Worm (Caenorhabditis elegans): ENCODE data around the gene ostf-4.

ostf-4 gene

DNA sequence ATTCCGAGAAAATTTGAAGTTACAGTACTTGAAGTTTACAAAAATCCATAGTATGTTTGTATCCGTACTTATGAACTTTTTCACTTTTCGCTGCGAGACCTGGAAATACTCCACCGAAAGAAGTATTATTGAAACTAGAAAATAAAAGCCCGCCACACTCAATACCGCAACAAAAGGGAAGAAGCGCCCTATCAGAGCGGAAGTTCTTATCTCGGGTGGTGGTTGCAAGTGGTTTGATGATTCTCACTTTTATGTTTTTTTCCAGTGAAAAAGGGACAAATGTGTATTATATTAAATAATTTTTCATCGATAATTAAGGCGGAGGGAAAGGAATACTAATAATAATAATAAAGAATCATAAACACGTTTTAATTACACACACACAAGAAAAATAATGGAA is 4.1 kb downstream of the ostf-4 start:
- no peak for TF ChIP-seq ttx-3 (tag; optimal IDR thresholded peaks at IDR 0.05)
- peak; percentile 39 for TF ChIP-seq elt-2 (tag; optimal IDR thresholded peaks at IDR 0.05)

DNA sequence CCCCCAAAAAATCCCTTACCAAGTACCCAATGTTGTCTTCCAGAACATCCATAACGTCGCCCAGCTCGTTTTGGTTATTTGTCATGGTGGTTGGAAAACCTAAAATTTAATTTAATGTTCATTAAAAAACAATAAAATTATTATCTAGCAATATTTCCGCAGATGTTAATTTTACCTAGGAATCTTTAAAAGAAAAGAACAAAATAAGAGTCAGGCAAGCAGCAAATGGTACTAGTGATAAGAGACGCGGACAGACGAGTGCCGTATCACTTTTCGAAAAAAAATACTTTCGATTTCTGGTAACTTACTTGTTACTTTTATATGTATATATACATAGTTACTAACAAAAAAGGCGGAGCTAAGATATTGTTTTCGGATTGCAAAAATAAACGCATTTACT is 7.3 kb downstream of the ostf-4 start, which contains the start of gene T07A5.7:
T07A5.7 (minus strand) TSS at position 101 of the 400 bp plus-strand sequence.
- TF ChIP-seq C38D4.7 (GFP tag; optimal IDR thresholded peaks at IDR 0.05) (no peak), ceh-19 (GFP tag; optimal IDR thresholded peaks at IDR 0.05) (no peak), nfya-1 (tag; optimal IDR thresholded peaks at IDR 0.05) (no peak), rnt-1 (tag; optimal IDR thresholded peaks at IDR 0.05) (no peak), unc-3 (GFP tag; conservative IDR thresholded peaks at IDR 0.05) (no peak), unc-3 (tag; optimal IDR thresholded peaks at IDR 0.05) (no peak), K02D7.2 (tag; optimal IDR thresholded peaks at IDR 0.05) (no peak), nhr-11 (tag; optimal IDR thresholded peaks at IDR 0.05) (no peak), npax-4 (tag; optimal IDR thresholded peaks at IDR 0.05) (no peak), sox-4 (tag; optimal IDR thresholded peaks at IDR 0.05) (no peak), ahr-1 (tag; optimal IDR thresholded peaks at IDR 0.05) (no peak), gmeb-2 (tag; optimal IDR thresholded peaks at IDR 0.05) (no peak), ceh-22 (tag; optimal IDR thresholded peaks at IDR 0.05) (no peak), F13H6.1 (tag; optimal IDR thresholded peaks at IDR 0.05) (no peak)

DNA sequence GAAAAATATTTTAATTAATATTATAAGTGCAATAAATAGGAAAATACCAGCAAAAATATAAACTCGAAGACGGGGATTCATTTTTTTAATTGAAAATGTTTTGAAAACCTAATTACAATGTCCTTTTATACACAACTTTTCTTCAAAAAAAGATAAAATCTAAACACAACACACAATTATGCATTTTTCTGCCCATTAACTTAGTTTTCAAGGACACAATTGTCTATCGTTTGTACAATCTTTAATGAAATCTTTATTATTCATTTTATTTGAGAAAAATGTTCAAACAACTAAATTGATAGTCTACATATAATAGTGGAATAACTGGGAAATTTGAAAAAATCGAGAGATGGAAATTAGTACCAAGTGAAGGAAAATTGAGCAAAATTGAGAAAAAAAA is 12.3 kb downstream of the ostf-4 start, which contains the start of gene T07A5.1:
T07A5.1 (minus strand) TSS at position 149 of the 400 bp plus-strand sequence.
- TF ChIP-seq ttx-3 (tag; optimal IDR thresholded peaks at IDR 0.05), result no peak
- no peak for TF ChIP-seq C08G9.2 (tag; optimal IDR thresholded peaks at IDR 0.05)
- TF ChIP-seq ceh-18 (tag; optimal IDR thresholded peaks at IDR 0.05), result no peak
- no peak for TF ChIP-seq ceh-34 (tag; optimal IDR thresholded peaks at IDR 0.05)
- no peak for TF ChIP-seq ceh-31 (tag; optimal IDR thresholded peaks at IDR 0.05)
- TF ChIP-seq hlh-13 (GFP tag; optimal IDR thresholded peaks at IDR 0.05), result no peak
- no peak for TF ChIP-seq elt-2 (tag; optimal IDR thresholded peaks at IDR 0.05)
- TF ChIP-seq K02D7.2 (tag; optimal IDR thresholded peaks at IDR 0.05), result no peak
- no peak for TF ChIP-seq ceh-19 (GFP tag; optimal IDR thresholded peaks at IDR 0.05)
- TF ChIP-seq odd-2 (tag; optimal IDR thresholded peaks at IDR 0.05), result no peak
- no peak for TF ChIP-seq ceh-22 (tag; optimal IDR thresholded peaks at IDR 0.05)
- no peak for TF ChIP-seq pat-9 (tag; optimal IDR thresholded peaks at IDR 0.05)
- TF ChIP-seq ztf-16 (tag; optimal IDR thresholded peaks at IDR 0.05), result no peak
- no peak for TF ChIP-seq nhr-11 (tag; optimal IDR thresholded peaks at IDR 0.05)
- no peak for TF ChIP-seq syd-9 (tag; optimal IDR thresholded peaks at IDR 0.05)
- no peak for TF ChIP-seq pax-1 (tag; optimal IDR thresholded peaks at IDR 0.05)
- no peak for TF ChIP-seq ceh-48 (tag; optimal IDR thresholded peaks at IDR 0.05)

DNA sequence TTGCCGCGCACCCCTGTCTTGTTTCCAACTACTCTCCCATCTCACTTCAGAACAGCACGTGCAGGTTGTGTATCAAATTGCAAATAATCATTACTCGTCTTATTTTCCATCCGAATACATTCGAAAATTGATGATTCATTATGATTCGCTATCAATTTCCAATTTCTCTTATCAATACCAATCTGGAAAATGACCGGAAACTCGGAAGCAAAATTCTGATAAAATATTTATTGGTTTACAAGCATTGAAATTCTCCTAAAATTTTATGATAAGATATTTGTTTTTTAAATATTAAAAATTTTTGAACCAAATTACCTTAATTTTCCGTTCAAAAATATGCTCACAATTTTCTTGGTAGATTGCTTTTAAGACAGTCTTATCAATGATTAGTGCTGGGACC is 13.1 kb downstream of the ostf-4 start:
- TF ChIP-seq unc-86 (tag; optimal IDR thresholded peaks at IDR 0.05) (no peak), K09A11.1 (tag; optimal IDR thresholded peaks at IDR 0.05; ENCODE audit: insufficient read depth) (no peak), ceh-24 (tag; optimal IDR thresholded peaks at IDR 0.05) (no peak), sox-4 (tag; optimal IDR thresholded peaks at IDR 0.05) (no peak), ceh-22 (tag; optimal IDR thresholded peaks at IDR 0.05) (no peak), nfya-1 (tag; optimal IDR thresholded peaks at IDR 0.05) (no peak), fkh-10 (GFP tag; optimal IDR thresholded peaks at IDR 0.05) (no peak), ceh-2 (tag; optimal IDR thresholded peaks at IDR 0.05) (no peak)

DNA sequence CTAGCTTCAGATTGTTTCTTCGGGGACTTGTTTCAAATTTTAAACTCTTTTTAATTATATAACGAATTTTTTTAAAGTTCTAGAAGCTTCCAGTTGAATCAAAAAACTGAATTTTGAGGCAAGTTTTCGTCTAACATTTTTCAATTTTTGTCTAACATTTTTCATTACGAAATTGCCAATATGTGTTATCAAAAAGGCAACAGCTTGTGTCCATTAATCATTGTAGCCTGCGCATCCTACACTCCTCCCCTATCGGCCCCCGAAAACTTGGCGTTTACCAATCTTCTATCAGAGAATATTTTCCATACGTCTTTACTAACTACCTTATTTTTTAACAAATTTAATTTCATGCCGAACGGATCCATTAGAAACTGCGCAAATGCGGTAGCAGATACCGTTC is 18.3 kb downstream of the ostf-4 start, which contains the start of gene vglu-3:
vglu-3 (plus strand) TSS at position 301 of the 400 bp plus-strand sequence.
- TF ChIP-seq hlh-13 (GFP tag; optimal IDR thresholded peaks at IDR 0.05), result no peak
- no peak for TF ChIP-seq ahr-1 (tag; optimal IDR thresholded peaks at IDR 0.05)
- no peak for TF ChIP-seq ceh-31 (tag; optimal IDR thresholded peaks at IDR 0.05)
- no peak for TF ChIP-seq madf-2 (tag; optimal IDR thresholded peaks at IDR 0.05)
- no peak for TF ChIP-seq ceh-9 (tag; optimal IDR thresholded peaks at IDR 0.05)
- TF ChIP-seq ceh-30 (tag; optimal IDR thresholded peaks at IDR 0.05), result no peak

All from whole organism, late embryonic.